Worm (Caenorhabditis elegans) whole organism, midembryonic: Measurements from ENCODE around the gene nhr-198.

Experiments
- flt-1 ChIP-seq: fragments of 200-800 bp; sonication (Bioruptor generic); IDR thresholded peaks from 2 replicates; pipeline ENCODE4 v1.3.6; 2022; ENCODE audit warnings: missing genetic modification characterization, missing compliant biosample characterization
- klf-2 ChIP-seq: fragments of 200-800 bp; sonication (Bioruptor generic); conservative IDR thresholded peaks from 2 replicates; pipeline ENCODE4 v1.3.6; 2022; ENCODE audit warnings: missing genetic modification reagents, missing genetic modification characterization, missing compliant biosample characterization

DNA sequence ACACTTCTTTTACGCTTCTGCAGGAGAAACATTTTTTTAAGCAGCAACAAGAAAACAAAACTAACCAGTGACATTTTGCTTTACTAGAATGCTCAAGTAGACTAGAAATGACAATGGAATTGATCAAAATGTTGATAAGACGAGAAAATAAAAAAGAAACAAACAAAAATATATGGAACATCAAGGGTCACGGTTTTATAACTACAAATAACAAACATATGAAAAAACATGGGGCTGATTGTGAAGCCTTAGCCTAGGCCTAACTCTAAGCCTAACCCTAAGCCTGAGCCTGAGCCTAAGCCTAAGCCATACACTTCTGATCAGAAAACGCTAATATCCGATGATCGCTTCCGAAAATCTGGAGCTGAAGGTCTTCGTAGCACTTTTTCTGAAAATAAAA is 36.7 kb downstream of the nhr-198 start, which contains the start of gene Y6E2A.10:
- TF ChIP-seq flt-1 (GFP tag; lab: Robert Waterston, UW), result no peak
- TF ChIP-seq klf-2 (GFP tag; lab: Robert Waterston, UW), result no peak
